Fruit fly (Drosophila melanogaster): ENCODE data around the gene Dora.
A peak's percentile ranks its signal among the peaks of the same experiment; 100 is the strongest.

Gene Dora

dm6 chrX:18926372-18927200, 62.8 kb downstream of the Dora start:
- TF ChIP-seq CG1620 (GFP tag; optimal IDR thresholded peaks at IDR 0.05) (no peak), tj (GFP tag; optimal IDR thresholded peaks at IDR 0.05) (peak; percentile 74), toe (GFP tag; optimal IDR thresholded peaks at IDR 0.05) (no peak)

- TF ChIP-seq tj (GFP tag; optimal IDR thresholded peaks at IDR 0.05) (no peak), CG12768 (GFP tag; optimal IDR thresholded peaks at IDR 0.05) (no peak), CG1620 (GFP tag; optimal IDR thresholded peaks at IDR 0.05) (no peak), CG14711 (tag; optimal IDR thresholded peaks at IDR 0.05) (no peak), CG11617 (GFP tag; optimal IDR thresholded peaks at IDR 0.05) (no peak), cnc (optimal IDR thresholded peaks at IDR 0.05) (no peak), CG7045 (GFP tag; optimal IDR thresholded peaks at IDR 0.05) (no peak), ovo (GFP tag; optimal IDR thresholded peaks at IDR 0.05) (no peak), pad (GFP tag; optimal IDR thresholded peaks at IDR 0.05) (no peak), CG7101 (tag; optimal IDR thresholded peaks at IDR 0.05) (no peak), cic (GFP tag; optimal IDR thresholded peaks at IDR 0.05) (no peak), CG33017 (tag; optimal IDR thresholded peaks at IDR 0.05) (no peak), Mnt (GFP tag; optimal IDR thresholded peaks at IDR 0.05) (no peak), toe (GFP tag; optimal IDR thresholded peaks at IDR 0.05) (no peak), kay (GFP tag; ENCODE audit: borderline replicate concordance) (no peak), CG5204 (GFP tag; optimal IDR thresholded peaks at IDR 0.05) (no peak), Crg-1 (GFP tag; optimal IDR thresholded peaks at IDR 0.05) (no peak), bab1 (GFP tag; optimal IDR thresholded peaks at IDR 0.05) (no peak)
These were observed 64.9 kb downstream of the Dora start for dm6 chrX:18928608-18929059.

dm6 chrX:18929430-18929829, 65.7 kb downstream of the Dora start:
- TF ChIP-seq tj (GFP tag; optimal IDR thresholded peaks at IDR 0.05): no peak
- no peak for TF ChIP-seq CG7045 (GFP tag; optimal IDR thresholded peaks at IDR 0.05)
- TF ChIP-seq CG1620 (GFP tag; optimal IDR thresholded peaks at IDR 0.05): no peak
- no peak for TF ChIP-seq CG5204 (GFP tag; optimal IDR thresholded peaks at IDR 0.05)
- TF ChIP-seq kay (GFP tag; ENCODE audit: borderline replicate concordance): no peak

- TF ChIP-seq Hr96 (GFP tag; optimal IDR thresholded peaks at IDR 0.05) (no peak), CG12768 (GFP tag; optimal IDR thresholded peaks at IDR 0.05) (no peak), CG1620 (GFP tag; optimal IDR thresholded peaks at IDR 0.05) (no peak), CG5204 (GFP tag; optimal IDR thresholded peaks at IDR 0.05) (no peak), Clk (GFP tag; optimal IDR thresholded peaks at IDR 0.05) (no peak), kay (GFP tag; ENCODE audit: borderline replicate concordance) (no peak), toe (GFP tag; optimal IDR thresholded peaks at IDR 0.05) (no peak), Crg-1 (GFP tag; optimal IDR thresholded peaks at IDR 0.05) (no peak), cic (GFP tag; optimal IDR thresholded peaks at IDR 0.05) (no peak), CG7101 (tag; optimal IDR thresholded peaks at IDR 0.05) (no peak), pad (GFP tag; optimal IDR thresholded peaks at IDR 0.05) (no peak), tj (GFP tag; optimal IDR thresholded peaks at IDR 0.05) (no peak), CG11617 (GFP tag; optimal IDR thresholded peaks at IDR 0.05) (no peak), ovo (GFP tag; optimal IDR thresholded peaks at IDR 0.05) (no peak), CG14711 (tag; optimal IDR thresholded peaks at IDR 0.05) (no peak), CG7045 (GFP tag; optimal IDR thresholded peaks at IDR 0.05) (no peak), Mnt (GFP tag; optimal IDR thresholded peaks at IDR 0.05) (no peak), CG33017 (tag; optimal IDR thresholded peaks at IDR 0.05) (no peak)
These were observed 66.3 kb downstream of the Dora start, which contains the start of gene CG43759 for dm6 chrX:18929946-18930562. Gene CG43759, plus strand, starts transcription at chrX:18930335.

- TF ChIP-seq CG5204 (GFP tag; optimal IDR thresholded peaks at IDR 0.05) (no peak), bab1 (GFP tag; optimal IDR thresholded peaks at IDR 0.05) (no peak), pad (GFP tag; optimal IDR thresholded peaks at IDR 0.05) (peak; percentile 85)
These were observed 67.1 kb downstream of the Dora start for dm6 chrX:18930868-18931267.

dm6 chrX:18933442-18933841, 69.7 kb downstream of the Dora start:
- TF ChIP-seq kay (GFP tag; ENCODE audit: borderline replicate concordance) (no peak), CG33017 (tag; optimal IDR thresholded peaks at IDR 0.05) (no peak), CG7045 (GFP tag; optimal IDR thresholded peaks at IDR 0.05) (no peak), cnc (optimal IDR thresholded peaks at IDR 0.05) (no peak), ovo (GFP tag; optimal IDR thresholded peaks at IDR 0.05) (no peak), cic (GFP tag; optimal IDR thresholded peaks at IDR 0.05) (no peak), CG12768 (GFP tag; optimal IDR thresholded peaks at IDR 0.05) (no peak), toe (GFP tag; optimal IDR thresholded peaks at IDR 0.05) (no peak), tj (GFP tag; optimal IDR thresholded peaks at IDR 0.05) (no peak), Crg-1 (GFP tag; optimal IDR thresholded peaks at IDR 0.05) (no peak)
